Worm (Caenorhabditis elegans): ENCODE data around the gene rnf-113.

Gene rnf-113

DNA sequence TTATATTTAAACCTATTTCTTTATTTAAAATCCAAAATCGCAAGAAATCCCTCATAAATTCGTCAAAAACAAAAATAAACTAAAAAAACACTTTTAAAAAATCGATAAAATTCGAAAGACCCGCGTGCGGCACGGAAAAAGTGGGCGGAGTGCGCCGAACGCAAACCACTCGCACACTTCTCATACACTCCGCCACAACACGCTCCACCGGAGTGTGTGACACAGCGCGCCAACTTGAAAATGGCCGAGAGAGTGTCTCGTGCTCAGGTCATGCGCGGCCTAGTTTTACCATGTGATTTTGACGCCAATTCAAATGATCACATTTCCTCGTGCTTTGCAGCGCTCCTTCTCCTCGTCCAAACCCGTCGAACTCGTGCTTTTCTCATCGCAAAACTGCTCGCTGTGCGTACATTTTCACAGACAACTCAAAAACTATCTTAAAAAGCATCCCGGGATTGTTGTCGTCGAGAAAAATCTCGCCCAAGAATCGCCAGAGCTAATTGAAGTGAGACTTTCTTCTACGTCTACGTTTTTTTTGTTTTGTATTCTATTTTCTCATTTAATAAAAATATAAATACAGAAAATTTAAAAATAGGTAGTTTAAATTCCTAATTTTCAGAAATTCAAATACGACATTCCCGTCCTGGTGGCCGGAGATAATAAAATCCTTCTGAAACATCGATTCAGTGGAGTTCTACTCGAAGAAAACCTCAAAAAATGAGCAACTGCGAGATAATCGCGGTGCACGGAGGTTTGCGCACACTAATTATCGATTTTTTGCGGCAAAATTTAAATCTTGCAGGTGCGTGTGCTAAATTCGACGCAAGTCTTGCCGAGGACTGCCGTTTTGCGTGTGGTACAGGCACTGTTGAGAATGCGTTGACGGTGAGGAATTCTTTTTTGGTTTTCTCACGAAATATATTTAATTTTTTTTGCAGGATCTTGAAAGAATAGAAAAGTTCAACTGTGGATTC is 1.9 kb upstream of the rnf-113 start, which contains the start of gene tasp-1:
TSS of gene tasp-1 (plus strand) at position 258 of the 974 bp plus-strand sequence.
- no peak for TF ChIP-seq nhr-237 (tag; optimal IDR thresholded peaks at IDR 0.05)
- peak; percentile 98 for TF ChIP-seq egl-5 (tag; optimal IDR thresholded peaks at IDR 0.05)
- TF ChIP-seq ceh-28 (tag; optimal IDR thresholded peaks at IDR 0.05), result peak; percentile 99
- TF ChIP-seq ceh-16 (tag; optimal IDR thresholded peaks at IDR 0.05), result peak; percentile 77
- peak; percentile 97 to 100 (median 97) for TF ChIP-seq elt-3 (tag; optimal IDR thresholded peaks at IDR 0.05)
- peak; percentile 90 for TF ChIP-seq zag-1 (tag; optimal IDR thresholded peaks at IDR 0.05)
- peak; percentile 94 for TF ChIP-seq fkh-2 (tag; optimal IDR thresholded peaks at IDR 0.05)
- peak; percentile 100 for TF ChIP-seq lin-39 (tag; optimal IDR thresholded peaks at IDR 0.05)
- TF ChIP-seq lsy-12 (tag; optimal IDR thresholded peaks at IDR 0.05), result peak; percentile 100
- no peak for TF ChIP-seq ceh-9 (tag; optimal IDR thresholded peaks at IDR 0.05)
- TF ChIP-seq nhr-77 (tag; optimal IDR thresholded peaks at IDR 0.05), result peak; percentile 96
- TF ChIP-seq daf-12 (tag; optimal IDR thresholded peaks at IDR 0.05), result peak; percentile 83
- peak; percentile 94 for TF ChIP-seq nhr-76 (tag; optimal IDR thresholded peaks at IDR 0.05)
- TF ChIP-seq elt-2 (tag; optimal IDR thresholded peaks at IDR 0.05), result peak; percentile 99
- peak; percentile 99 for TF ChIP-seq nfya-1 (tag; optimal IDR thresholded peaks at IDR 0.05; ENCODE audit: insufficient read depth)
- peak; percentile 88 for TF ChIP-seq nhr-28 (tag; optimal IDR thresholded peaks at IDR 0.05)
- TF ChIP-seq sea-2 (GFP tag; optimal IDR thresholded peaks at IDR 0.05), result peak; percentile 96
- TF ChIP-seq unc-39 (tag; optimal IDR thresholded peaks at IDR 0.05), result peak; percentile 64
- peak; percentile 99 for TF ChIP-seq mdl-1 (tag; optimal IDR thresholded peaks at IDR 0.05)
- TF ChIP-seq fos-1 (tag; optimal IDR thresholded peaks at IDR 0.05), result peak; percentile 99
- TF ChIP-seq ama-1 (optimal IDR thresholded peaks at IDR 0.05), result peak; percentile 85
- peak; percentile 100 for TF ChIP-seq nhr-11 (tag; optimal IDR thresholded peaks at IDR 0.05)
- TF ChIP-seq pqm-1 (tag; optimal IDR thresholded peaks at IDR 0.05), result peak; percentile 97
- peak in 1 of 2 experiments; percentile 50 for TF ChIP-seq eor-1 (tag; optimal IDR thresholded peaks at IDR 0.05)
- peak; percentile 100 for TF ChIP-seq unc-62 (GFP tag; optimal IDR thresholded peaks at IDR 0.05)
- peak; percentile 93 for TF ChIP-seq aly-2 (tag; optimal IDR thresholded peaks at IDR 0.05)
- peak; percentile 98 for TF ChIP-seq R02D3.7 (tag; optimal IDR thresholded peaks at IDR 0.05)
- TF ChIP-seq tbx-2 (tag; optimal IDR thresholded peaks at IDR 0.05), result peak; percentile 97
- TF ChIP-seq mml-1 (tag; optimal IDR thresholded peaks at IDR 0.05), result peak; percentile 53
- TF ChIP-seq nhr-67 (tag; optimal IDR thresholded peaks at IDR 0.05), result peak; percentile 54
- peak; percentile 97 for TF ChIP-seq egl-27 (tag; optimal IDR thresholded peaks at IDR 0.05)
- peak; percentile 73 for TF ChIP-seq ZK546.5 (tag; optimal IDR thresholded peaks at IDR 0.05)
- peak; percentile 97 for TF ChIP-seq snpc-4 (tag; optimal IDR thresholded peaks at IDR 0.05)
- peak; percentile 94 for TF ChIP-seq elt-1 (tag; optimal IDR thresholded peaks at IDR 0.05)
- peak; percentile 100 for TF ChIP-seq jun-1 (tag; optimal IDR thresholded peaks at IDR 0.05)
- peak; percentile 100 for TF ChIP-seq nhr-25 (tag; optimal IDR thresholded peaks at IDR 0.05)
- no peak for TF ChIP-seq nhr-12 (tag; optimal IDR thresholded peaks at IDR 0.05)
- TF ChIP-seq hmg-11 (tag; optimal IDR thresholded peaks at IDR 0.05), result peak; percentile 100
- peak; percentile 100 for TF ChIP-seq pha-4 (tag; optimal IDR thresholded peaks at IDR 0.05)
- TF ChIP-seq ceh-82 (tag; optimal IDR thresholded peaks at IDR 0.05), result peak; percentile 99
- peak; percentile 100 for TF ChIP-seq nhr-23 (tag; optimal IDR thresholded peaks at IDR 0.05)
- peak; percentile 100 for TF ChIP-seq fkh-10 (GFP tag; optimal IDR thresholded peaks at IDR 0.05)
- TF ChIP-seq ztf-4 (tag; optimal IDR thresholded peaks at IDR 0.05), result peak; percentile 96
- TF ChIP-seq skn-1 (tag; optimal IDR thresholded peaks at IDR 0.05), result peak; percentile 98
- TF ChIP-seq lin-15B (tag; optimal IDR thresholded peaks at IDR 0.05), result peak; percentile 100
- TF ChIP-seq nhr-43 (tag; optimal IDR thresholded peaks at IDR 0.05; ENCODE audit: poor library complexity, severe bottlenecking), result peak; percentile 99
- TF ChIP-seq ztf-11 (tag; optimal IDR thresholded peaks at IDR 0.05), result peak; percentile 76
